Worm (Caenorhabditis elegans) whole organism, early embryonic: Measurements from ENCODE around the gene str-109.

Experiments used
- B0310.2 ChIP-seq: sonication (generic microtip); optimal IDR thresholded peaks from 2 replicates; lab custom pipeline; 2016; ENCODE audit warnings: mild to moderate bottlenecking, missing genetic modification characterization, missing compliant biosample characterization
- F13C5.2 ChIP-seq: sonication (generic microtip); optimal IDR thresholded peaks from 2 replicates; lab custom pipeline; 2017; ENCODE audit warnings: mild to moderate bottlenecking, missing genetic modification characterization, inconsistent platforms, missing compliant biosample characterization
- aly-1 ChIP-seq: sonication (generic microtip); optimal IDR thresholded peaks from 2 replicates; lab custom pipeline; 2016; ENCODE audit warnings: missing genetic modification characterization, missing compliant biosample characterization
- ama-1 ChIP-seq: fragments of 150-350 bp; optimal IDR thresholded peaks from 2 replicates; lab custom pipeline; 2014
- ceh-13 ChIP-seq: fragments of 200-800 bp; sonication (Bioruptor generic); optimal IDR thresholded peaks from 2 replicates; lab custom pipeline; 2018; ENCODE audit warnings: mild to moderate bottlenecking, missing genetic modification characterization, missing compliant biosample characterization
- flt-1 ChIP-seq: fragments of 200-800 bp; sonication (Bioruptor generic); IDR thresholded peaks from 2 replicates; pipeline ENCODE4 v1.3.6; 2022; ENCODE audit warnings: missing genetic modification characterization, missing compliant biosample characterization
- hmg-4 ChIP-seq: fragments of 200-800 bp; sonication (Bioruptor generic); optimal IDR thresholded peaks from 2 replicates; lab custom pipeline; 2018; ENCODE audit warnings: mild to moderate bottlenecking, missing genetic modification characterization, missing compliant biosample characterization
- hnd-1 ChIP-seq: sonication (generic microtip); optimal IDR thresholded peaks from 2 replicates; lab custom pipeline; 2016; ENCODE audit warnings: missing genetic modification characterization, missing compliant biosample characterization
- sea-1 ChIP-seq: fragments of 200-800 bp; sonication (Bioruptor generic); conservative IDR thresholded peaks from 2 replicates; pipeline ENCODE4 v1.3.6; 2022; ENCODE audit warnings: missing genetic modification characterization, missing compliant biosample characterization
- tbx-11 ChIP-seq: fragments of 200-800 bp; sonication (Bioruptor generic); IDR thresholded peaks from 2 replicates; pipeline ENCODE4 v1.3.6; 2022; ENCODE audit warnings: missing genetic modification characterization, missing compliant biosample characterization
- tbx-37 ChIP-seq: fragments of 200-800 bp; sonication (Bioruptor generic); conservative IDR thresholded peaks from 2 replicates; pipeline ENCODE4 v1.3.6; 2022; ENCODE audit warnings: missing genetic modification reagents, missing genetic modification characterization, missing compliant biosample characterization
- tra-4 ChIP-seq: sonication (generic microtip); optimal IDR thresholded peaks from 2 replicates; lab custom pipeline; 2017; ENCODE audit warnings: missing genetic modification characterization, missing compliant biosample characterization

str-109 gene

ce11 chrV:16114237-16114636, 47.8 kb downstream of the str-109 start, which contains the start of gene srxa-16:
Gene srxa-16 (minus strand): TSS chrV:16114337.
- TF ChIP-seq flt-1 (GFP tag; lab: Robert Waterston, UW) (no peak), ceh-13 (no peak), B0310.2 (tag; lab: Kevin White, UChicago) (no peak), F13C5.2 (no peak), tbx-37 (no peak), hnd-1 (tag; lab: Kevin White, UChicago) (no peak), ama-1 (lab: Kevin White, UChicago) (no peak), sea-1 (GFP tag; lab: Robert Waterston, UW) (no peak), tbx-11 (GFP tag; lab: Robert Waterston, UW) (no peak), tra-4 (tag; lab: Kevin White, UChicago) (no peak), aly-1 (tag; lab: Kevin White, UChicago) (no peak), hmg-4 (GFP tag; lab: Kevin White, UChicago) (no peak)
